Fruit fly (Drosophila melanogaster): ENCODE measurements around the gene ttm2.

The ttm2 gene

dm6 chr3L:319145-320009 is 44.4 kb downstream of the ttm2 start, which contains the start of gene fwd:
Gene fwd, minus strand, starts transcription at chr3L:319884.
- TF ChIP-seq jim (GFP tag; optimal IDR thresholded peaks at IDR 0.05) (no peak), GATAd (GFP tag; optimal IDR thresholded peaks at IDR 0.05) (no peak), dmrt93B (GFP tag; optimal IDR thresholded peaks at IDR 0.05) (no peak), sv (GFP tag; optimal IDR thresholded peaks at IDR 0.05) (no peak), HLH106 (tag; optimal IDR thresholded peaks at IDR 0.05) (peak; percentile 16), psq (GFP tag; optimal IDR thresholded peaks at IDR 0.05) (no peak), brk (GFP tag; optimal IDR thresholded peaks at IDR 0.05) (no peak), lola (GFP tag; optimal IDR thresholded peaks at IDR 0.05) (no peak), Hr78 (GFP tag; optimal IDR thresholded peaks at IDR 0.05) (no peak), Dif (GFP tag; optimal IDR thresholded peaks at IDR 0.05; ENCODE audit: partially characterized antibody) (no peak), CG32264 (GFP tag; optimal IDR thresholded peaks at IDR 0.05) (no peak), Rel (GFP tag; optimal IDR thresholded peaks at IDR 0.05) (peak; percentile 31), Rel (tag; optimal IDR thresholded peaks at IDR 0.05) (peak; percentile 34), foxo (GFP tag; optimal IDR thresholded peaks at IDR 0.05) (peak in 1 of 2 experiments; percentile 9), CrebA (GFP tag; optimal IDR thresholded peaks at IDR 0.05; ENCODE audit: borderline replicate concordance) (no peak), OdsH (GFP tag; optimal IDR thresholded peaks at IDR 0.05) (no peak), Hr83 (GFP tag; optimal IDR thresholded peaks at IDR 0.05; ENCODE audit: poor library complexity, severe bottlenecking) (peak; percentile 64), Mio (GFP tag; optimal IDR thresholded peaks at IDR 0.05) (no peak), Sp1 (GFP tag; optimal IDR thresholded peaks at IDR 0.05) (peak; percentile 49), Jra (GFP tag; optimal IDR thresholded peaks at IDR 0.05) (peak; percentile 30), dl (GFP tag; optimal IDR thresholded peaks at IDR 0.05; ENCODE audit: insufficient read depth in 1 of 2, partially characterized antibody in 2 of 2) (no peak), fru (GFP tag; optimal IDR thresholded peaks at IDR 0.05) (peak; percentile 11), woc (GFP tag; optimal IDR thresholded peaks at IDR 0.05) (no peak), h (GFP tag; optimal IDR thresholded peaks at IDR 0.05) (peak; percentile 31), pan (optimal IDR thresholded peaks at IDR 0.05) (no peak), ey (GFP tag; optimal IDR thresholded peaks at IDR 0.05) (no peak), Dfd (GFP tag; optimal IDR thresholded peaks at IDR 0.05) (no peak), rgr (GFP tag; optimal IDR thresholded peaks at IDR 0.05) (peak; percentile 22), dsf (GFP tag; optimal IDR thresholded peaks at IDR 0.05; ENCODE audit: borderline replicate concordance) (no peak), tai (GFP tag; optimal IDR thresholded peaks at IDR 0.05) (no peak), N (GFP tag; optimal IDR thresholded peaks at IDR 0.05) (peak; percentile 90), usp (GFP tag; optimal IDR thresholded peaks at IDR 0.05) (no peak), Vsx2 (GFP tag; optimal IDR thresholded peaks at IDR 0.05; ENCODE audit: partially characterized antibody) (no peak), sage (GFP tag; optimal IDR thresholded peaks at IDR 0.05) (no peak), br (GFP tag; optimal IDR thresholded peaks at IDR 0.05) (no peak), Myc (optimal IDR thresholded peaks at IDR 0.05) (peak; percentile 66), Abd-B (GFP tag; optimal IDR thresholded peaks at IDR 0.05) (peak; percentile 78), Hnf4 (GFP tag; optimal IDR thresholded peaks at IDR 0.05) (peak; percentile 22), CG9705 (GFP tag; optimal IDR thresholded peaks at IDR 0.05) (no peak)

dm6 chr3L:320010-320337 is 45.0 kb downstream of the ttm2 start:
- TF ChIP-seq N (GFP tag; optimal IDR thresholded peaks at IDR 0.05) (no peak), Mio (GFP tag; optimal IDR thresholded peaks at IDR 0.05) (no peak), rgr (GFP tag; optimal IDR thresholded peaks at IDR 0.05) (no peak), usp (GFP tag; optimal IDR thresholded peaks at IDR 0.05) (no peak), ey (GFP tag; optimal IDR thresholded peaks at IDR 0.05) (no peak), dmrt93B (GFP tag; optimal IDR thresholded peaks at IDR 0.05) (no peak), Dfd (GFP tag; optimal IDR thresholded peaks at IDR 0.05) (no peak), Abd-B (GFP tag; optimal IDR thresholded peaks at IDR 0.05) (no peak), jim (GFP tag; optimal IDR thresholded peaks at IDR 0.05) (no peak), pan (optimal IDR thresholded peaks at IDR 0.05) (no peak), Myc (optimal IDR thresholded peaks at IDR 0.05) (no peak), OdsH (GFP tag; optimal IDR thresholded peaks at IDR 0.05) (no peak), CG32264 (GFP tag; optimal IDR thresholded peaks at IDR 0.05) (no peak)

Data from whole organism, wandering third instar larva.